Fruit fly (Drosophila melanogaster) whole organism, embryonic: Measurements from ENCODE around the gene CG9522.

Experiments used
- Awh ChIP-seq: fragments of 200-800 bp; sonication (Bioruptor generic); IDR thresholded peaks from 2 replicates; pipeline ENCODE4, ENCODE4 v1.3.6; 2022; ENCODE audit warnings: missing biosample characterization, missing genetic modification characterization
- Blimp-1 ChIP-seq: fragments of 200-800 bp; sonication (Bioruptor generic); optimal IDR thresholded peaks from 3 replicates; lab custom pipeline; 2018; ENCODE audit warnings: missing biosample characterization, missing genetic modification characterization, mild to moderate bottlenecking, moderate library complexity, missing genetic modification reagents
- CG13123 ChIP-seq: fragments of 200-800 bp; sonication (Bioruptor generic); optimal IDR thresholded peaks from 2 replicates; lab custom pipeline; 2016; ENCODE audit warnings: missing biosample characterization, missing genetic modification characterization
- CG15073 ChIP-seq: fragments of 200-800 bp; sonication (Bioruptor generic); optimal IDR thresholded peaks from 2 replicates; lab custom pipeline; 2016; ENCODE audit warnings: missing biosample characterization, missing genetic modification characterization
- CG16813 ChIP-seq: fragments of 200-800 bp; sonication (Bioruptor generic); IDR thresholded peaks from 3 replicates; pipeline ENCODE4 v1.3.6; 2022; ENCODE audit warnings: missing biosample characterization, missing genetic modification characterization; ENCODE audit not compliant: partially characterized antibody
- CG17612 ChIP-seq: fragments of 200-800 bp; sonication (Bioruptor generic); IDR thresholded peaks from 2 replicates; pipeline ENCODE4 v1.3.6; 2022; ENCODE audit warnings: missing biosample characterization, missing genetic modification characterization
- CG18011 ChIP-seq: fragments of 200-800 bp; sonication (Bioruptor generic); optimal IDR thresholded peaks from 2 replicates; lab custom pipeline; 2017; ENCODE audit warnings: missing biosample characterization, missing genetic modification characterization, mild to moderate bottlenecking, moderate library complexity, missing genotype
- CG18262 ChIP-seq: fragments of 200-800 bp; optimal IDR thresholded peaks from 3 replicates; lab custom pipeline; 2019; ENCODE audit warnings: missing biosample characterization, mild to moderate bottlenecking, missing genetic modification characterization, moderate library complexity
- CG2129 ChIP-seq: fragments of 200-800 bp; sonication (Bioruptor generic); IDR thresholded peaks from 2 replicates; pipeline ENCODE4 v1.3.6; 2022; ENCODE audit warnings: missing biosample characterization, missing genetic modification characterization; ENCODE audit not compliant: partially characterized antibody
- CG2678 ChIP-seq: fragments of 200-800 bp; sonication (Bioruptor generic); optimal IDR thresholded peaks from 3 replicates; lab custom pipeline; 2019; ENCODE audit warnings: missing biosample characterization, mild to moderate bottlenecking, missing genetic modification characterization, moderate library complexity
- CG2875 ChIP-seq: fragments of 200-800 bp; sonication (Bioruptor generic); optimal IDR thresholded peaks from 2 replicates; lab custom pipeline; 2017; ENCODE audit warnings: missing biosample characterization, mild to moderate bottlenecking, missing genetic modification characterization, missing genetic modification reagents
- CG33213 ChIP-seq: fragments of 200-800 bp; sonication (Bioruptor generic); optimal IDR thresholded peaks from 3 replicates; lab custom pipeline; 2016; ENCODE audit warnings: missing biosample characterization, missing genetic modification characterization
- CG4328 ChIP-seq: fragments of 200-800 bp; sonication (Bioruptor generic); optimal IDR thresholded peaks from 3 replicates; lab custom pipeline; 2017; ENCODE audit warnings: missing biosample characterization, missing genetic modification reagents, missing genetic modification characterization
- CG4360 ChIP-seq: fragments of 200-800 bp; sonication (Bioruptor generic); IDR thresholded peaks from 2 replicates; pipeline ENCODE4 v1.3.6; 2022; ENCODE audit warnings: missing biosample characterization, missing genetic modification characterization
- CG6765 ChIP-seq: fragments of 200-800 bp; sonication (Bioruptor generic); optimal IDR thresholded peaks from 3 replicates; lab custom pipeline; 2017; ENCODE audit warnings: missing biosample characterization, mild to moderate bottlenecking, missing genetic modification characterization
- CG7271 ChIP-seq: fragments of 200-800 bp; sonication (Bioruptor generic); optimal IDR thresholded peaks from 2 replicates; lab custom pipeline; 2018; ENCODE audit warnings: missing biosample characterization, mild to moderate bottlenecking, missing genetic modification characterization, moderate library complexity
- CG7963 ChIP-seq: fragments of 200-800 bp; sonication (Bioruptor generic); IDR thresholded peaks from 3 replicates; pipeline ENCODE4 v1.3.6; 2022; ENCODE audit warnings: missing biosample characterization, missing genetic modification characterization; ENCODE audit not compliant: partially characterized antibody
- CTCF ChIP-seq: fragments of 200-800 bp; sonication (Bioruptor generic); optimal IDR thresholded peaks from 2 replicates; lab custom pipeline; 2017; ENCODE audit warnings: missing biosample characterization, mild to moderate bottlenecking, missing genetic modification characterization, moderate library complexity
- Dbx ChIP-seq: fragments of 200-800 bp; sonication (Bioruptor generic); IDR thresholded peaks from 3 replicates; pipeline ENCODE4 v1.3.6; 2022; ENCODE audit warnings: missing biosample characterization, missing genetic modification characterization
- Dref ChIP-seq: fragments of 200-800 bp; sonication (Bioruptor generic); IDR thresholded peaks from 2 replicates; pipeline ENCODE4 v1.3.6; 2022; ENCODE audit warnings: missing biosample characterization, missing genetic modification characterization
- HHEX ChIP-seq: fragments of 200-800 bp; sonication (Bioruptor generic); optimal IDR thresholded peaks from 3 replicates; lab custom pipeline; 2017; ENCODE audit warnings: missing biosample characterization, mild to moderate bottlenecking, missing genetic modification characterization, missing genetic modification reagents
- HLH4C ChIP-seq: fragments of 200-800 bp; sonication (Bioruptor generic); IDR thresholded peaks from 3 replicates; pipeline ENCODE4 v1.3.6; 2022; ENCODE audit warnings: missing biosample characterization, missing genetic modification characterization; ENCODE audit not compliant: partially characterized antibody
- Hmx ChIP-seq: fragments of 200-800 bp; sonication (Bioruptor generic); optimal IDR thresholded peaks from 2 replicates; lab custom pipeline; 2016; ENCODE audit warnings: missing biosample characterization, missing genetic modification characterization
- Hr78 ChIP-seq, 2 experiments: fragments of 200-800 bp in 1 of 2; fragments of >200 bp in 1 of 2; sonication (Bioruptor generic) in 1 of 2; optimal IDR thresholded peaks; 2 replicates each; lab custom pipeline; 2017 to 2019; ENCODE audit warnings: missing biosample characterization in 2 of 2, missing genetic modification characterization in 2 of 2, mild to moderate bottlenecking in 1 of 2, moderate library complexity in 1 of 2
- MESR4 ChIP-seq: fragments of 200-800 bp; sonication (Bioruptor generic); optimal IDR thresholded peaks from 2 replicates; lab custom pipeline; 2018; ENCODE audit warnings: missing biosample characterization, mild to moderate bottlenecking, missing genetic modification characterization, moderate library complexity
- Med ChIP-seq: fragments of 200-800 bp; sonication (Bioruptor generic); peaks from one replicate; lab custom pipeline; 2016; ENCODE audit warnings: missing biosample characterization, missing genetic modification characterization, mild to moderate bottlenecking, inconsistent platforms, moderate library complexity
- Opbp ChIP-seq: fragments of 200-800 bp; sonication (Bioruptor generic); IDR thresholded peaks from 3 replicates; pipeline ENCODE4 v1.3.6; 2022; ENCODE audit warnings: missing biosample characterization, missing genetic modification characterization; ENCODE audit not compliant: partially characterized antibody
- Ptx1 ChIP-seq: fragments of 200-800 bp; sonication (Bioruptor generic); IDR thresholded peaks from 2 replicates; pipeline ENCODE4 v1.3.6; 2022; ENCODE audit warnings: missing biosample characterization, missing genetic modification characterization
- Scr ChIP-seq: fragments of 200-800 bp; sonication (Bioruptor generic); IDR thresholded peaks from 2 replicates; pipeline ENCODE4 v1.3.6; 2022; ENCODE audit warnings: missing biosample characterization, missing genetic modification characterization; ENCODE audit not compliant: partially characterized antibody
- ash1 ChIP-seq: fragments of 200-800 bp; sonication (Bioruptor generic); optimal IDR thresholded peaks from 2 replicates; lab custom pipeline; 2018; ENCODE audit warnings: missing biosample characterization, mild to moderate bottlenecking, missing genetic modification characterization
- bbx ChIP-seq: fragments of 200-800 bp; sonication (Bioruptor generic); IDR thresholded peaks from 2 replicates; pipeline ENCODE4 v1.3.6; 2022; ENCODE audit warnings: missing biosample characterization, missing genetic modification characterization; ENCODE audit not compliant: partially characterized antibody
- bcd ChIP-seq: fragments of 200-800 bp; sonication (Bioruptor generic); optimal IDR thresholded peaks from 2 replicates; lab custom pipeline; 2017; ENCODE audit warnings: missing biosample characterization, mild to moderate bottlenecking, missing genetic modification characterization
- hbn ChIP-seq: fragments of 200-800 bp; sonication (Bioruptor generic); IDR thresholded peaks from 2 replicates; pipeline ENCODE4 v1.3.6; 2022; ENCODE audit warnings: missing biosample characterization, missing genetic modification characterization; ENCODE audit not compliant: partially characterized antibody
- jing ChIP-seq: fragments of 200-800 bp; sonication (Bioruptor generic); optimal IDR thresholded peaks from 2 replicates; lab custom pipeline; 2018; ENCODE audit warnings: missing biosample characterization, mild to moderate bottlenecking, missing genetic modification characterization
- knrl ChIP-seq: fragments of 200-800 bp; sonication (Bioruptor generic); IDR thresholded peaks from 3 replicates; pipeline ENCODE4 v1.3.6; 2022; ENCODE audit warnings: missing biosample characterization, missing genetic modification characterization; ENCODE audit not compliant: partially characterized antibody
- lab ChIP-seq: fragments of 200-800 bp; sonication (Bioruptor generic); optimal IDR thresholded peaks from 3 replicates; lab custom pipeline; 2017; ENCODE audit warnings: missing biosample characterization, missing genetic modification characterization, mild to moderate bottlenecking, moderate library complexity, missing genetic modification reagents
- nau ChIP-seq: fragments of 200-800 bp; sonication (Bioruptor generic); optimal IDR thresholded peaks from 3 replicates; lab custom pipeline; 2017; ENCODE audit warnings: missing biosample characterization, mild to moderate bottlenecking, missing genetic modification characterization, missing genetic modification reagents
- nerfin-2 ChIP-seq: fragments of 200-800 bp; sonication (Bioruptor generic); IDR thresholded peaks from 2 replicates; pipeline ENCODE4 v1.3.6; 2022; ENCODE audit warnings: missing biosample characterization, missing genetic modification characterization; ENCODE audit not compliant: partially characterized antibody
- pros ChIP-seq: fragments of 200-800 bp; sonication (Bioruptor generic); optimal IDR thresholded peaks from 3 replicates; lab custom pipeline; 2019; ENCODE audit warnings: missing biosample characterization, mild to moderate bottlenecking, missing genetic modification characterization, moderate library complexity
- pum ChIP-seq: fragments of 200-800 bp; sonication (Bioruptor generic); optimal IDR thresholded peaks from 2 replicates; lab custom pipeline; 2016; ENCODE audit warnings: missing biosample characterization, missing genetic modification characterization
- ranshi ChIP-seq: fragments of 200-800 bp; sonication (Bioruptor generic); IDR thresholded peaks from 2 replicates; pipeline ENCODE4 v1.3.6; 2022; ENCODE audit warnings: missing biosample characterization, missing genetic modification characterization
- sima ChIP-seq: fragments of 200-800 bp; sonication (Bioruptor generic); optimal IDR thresholded peaks from 2 replicates; lab custom pipeline; 2016; ENCODE audit warnings: missing biosample characterization, missing genetic modification characterization
- sna ChIP-seq: fragments of 200-800 bp; sonication (Bioruptor generic); IDR thresholded peaks from 2 replicates; pipeline ENCODE4 v1.3.6; 2022; ENCODE audit warnings: missing biosample characterization, missing genetic modification characterization; ENCODE audit not compliant: partially characterized antibody
- stwl ChIP-seq: fragments of 200-800 bp; sonication (Bioruptor generic); optimal IDR thresholded peaks from 3 replicates; lab custom pipeline; 2018; ENCODE audit warnings: missing biosample characterization, mild to moderate bottlenecking, missing genetic modification characterization, moderate library complexity
- tll ChIP-seq, 2 experiments: fragments of 200-800 bp in 1 of 2; fragments of >200 bp in 1 of 2; sonication (Bioruptor generic) in 1 of 2; optimal IDR thresholded peaks; 2 replicates each; lab custom pipeline; 2017 to 2019; ENCODE audit warnings: missing biosample characterization in 2 of 2, missing genetic modification characterization in 2 of 2, mild to moderate bottlenecking in 1 of 2, moderate library complexity in 1 of 2
- tna ChIP-seq: fragments of 200-800 bp; sonication (Bioruptor generic); IDR thresholded peaks from 2 replicates; pipeline ENCODE4 v1.3.6; 2022; ENCODE audit warnings: missing biosample characterization, missing genetic modification characterization; ENCODE audit not compliant: partially characterized antibody
- trem ChIP-seq: fragments of 200-800 bp; optimal IDR thresholded peaks from 3 replicates; lab custom pipeline; 2019; ENCODE audit warnings: missing biosample characterization, mild to moderate bottlenecking, missing genetic modification characterization, moderate library complexity
- unc-4 ChIP-seq: fragments of 200-800 bp; sonication (Bioruptor generic); IDR thresholded peaks from 2 replicates; pipeline ENCODE4 v1.3.6; 2022; ENCODE audit warnings: missing biosample characterization, missing genetic modification characterization; ENCODE audit not compliant: partially characterized antibody
- usp ChIP-seq: fragments of >200 bp; optimal IDR thresholded peaks from 2 replicates; lab custom pipeline; 2017; ENCODE audit warnings: missing biosample characterization, missing genetic modification characterization

The CG9522 gene

DNA sequence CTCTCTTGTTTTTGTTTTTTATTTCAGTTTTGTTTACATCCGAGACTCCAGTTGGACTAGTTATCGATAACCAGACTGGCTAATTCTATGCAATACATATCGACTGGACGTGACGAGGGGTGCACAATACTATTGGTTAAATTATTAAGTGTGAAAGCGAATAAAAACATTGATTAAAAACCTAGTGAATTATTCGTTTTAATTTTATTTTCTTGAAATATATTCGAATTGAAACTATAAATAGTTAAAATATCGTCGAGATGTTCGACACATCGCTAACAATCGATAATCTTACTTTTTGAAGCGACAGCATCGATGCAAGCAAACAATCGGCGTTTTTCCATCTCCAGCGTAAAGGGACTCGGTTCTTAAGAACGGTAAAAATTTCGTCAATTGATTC is 9.6 kb downstream of the CG9522 start, which contains the start of the genes CG32590 and Flo2 (continued):
- TF ChIP-seq CG18011 (GFP tag; lab: Kevin White, UChicago) = peak; percentile 64
- no peak for TF ChIP-seq nau
- TF ChIP-seq Scr (GFP tag; lab: Robert Waterston, UW) = peak; percentile 98
- peak; percentile 99 for TF ChIP-seq sna
- no peak for TF ChIP-seq pros (GFP tag; lab: Kevin White, UChicago)
- peak; percentile 92 for TF ChIP-seq CG2129 (GFP tag; lab: Robert Waterston, UW)
- TF ChIP-seq CG6765 (GFP tag; lab: Kevin White, UChicago) = no peak
- TF ChIP-seq Ptx1 = peak; percentile 84
- TF ChIP-seq ash1 = no peak
- no peak for TF ChIP-seq CG2875 (GFP tag; lab: Kevin White, UChicago)
- no peak for TF ChIP-seq Hmx (GFP tag; lab: Kevin White, UChicago)
- no peak for TF ChIP-seq CG4360 (GFP tag; lab: Robert Waterston, UW)
- TF ChIP-seq sima (GFP tag; lab: Kevin White, UChicago) = no peak
- TF ChIP-seq CG13123 = peak; percentile 31
- TF ChIP-seq CG7271 (tag; lab: Kevin White, UChicago) = peak; percentile 15
- peak; percentile 81 for TF ChIP-seq ranshi
- TF ChIP-seq CG15073 (GFP tag; lab: Kevin White, UChicago) = no peak
- TF ChIP-seq usp (GFP tag; lab: Kevin White, UChicago) = no peak
- TF ChIP-seq Hr78 (GFP tag; optimal IDR thresholded peaks at IDR 0.05; lab: Kevin White, UChicago) = no peak
- peak; percentile 45 for TF ChIP-seq CG33213 (GFP tag; lab: Kevin White, UChicago)
- TF ChIP-seq CG17612 (GFP tag; lab: Robert Waterston, UW) = 0 out of 2 replicates have a peak, but pooled peaks have one; percentile 28
- peak; percentile 59 for TF ChIP-seq Blimp-1
- peak; percentile 57 for TF ChIP-seq HHEX (GFP tag; lab: Kevin White, UChicago)
- TF ChIP-seq trem (tag; lab: Kevin White, UChicago) = peak; percentile 63
- peak; percentile 34 for TF ChIP-seq bcd (GFP tag; lab: Kevin White, UChicago)
- peak; percentile 94 for TF ChIP-seq Dbx (GFP tag; lab: Robert Waterston, UW)
- peak; percentile 74 for TF ChIP-seq pum (GFP tag; lab: Kevin White, UChicago)
- TF ChIP-seq, all 482 proteins: peak for 361

DNA sequence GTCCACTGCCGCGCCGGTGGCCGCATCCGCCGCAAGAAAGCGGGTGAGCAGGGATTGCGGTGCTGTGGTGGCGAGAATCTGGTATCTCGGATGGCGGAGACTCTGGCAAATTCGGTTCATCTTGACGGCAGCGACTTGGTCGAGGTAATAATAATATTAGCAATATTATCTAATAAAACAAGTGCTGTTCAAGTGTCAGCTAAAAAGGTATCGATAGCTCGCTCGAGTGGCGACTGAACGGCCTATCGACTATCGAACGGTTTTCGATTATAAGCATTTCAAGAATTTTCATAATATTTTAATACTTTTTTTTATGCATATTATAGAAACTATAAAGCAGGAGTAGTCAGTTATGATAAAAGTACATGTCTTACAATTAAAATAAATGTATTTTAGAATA is 10.6 kb downstream of the CG9522 start, which contains the start of gene Grx5:
TSS of gene Grx5 (minus strand) at position 216 of the 400 bp plus-strand sequence.
- TF ChIP-seq CG7963 (GFP tag; lab: Robert Waterston, UW) (peak; percentile 48; the same call in 1 of the 3 replicates), CG18262 (no peak), stwl (tag; lab: Kevin White, UChicago) (peak; percentile 2), jing (no peak), lab (GFP tag; lab: Kevin White, UChicago) (no peak), Opbp (GFP tag; lab: Robert Waterston, UW) (peak; percentile 61; the same call in 2 of the 3 replicates), unc-4 (peak; percentile 69), knrl (peak; percentile 47; the same call in 2 of the 3 replicates), hbn (GFP tag; lab: Robert Waterston, UW) (peak; percentile 61), CG2678 (tag; lab: Kevin White, UChicago) (no peak), tll (GFP tag; optimal IDR thresholded peaks at IDR 0.05; lab: Kevin White, UChicago) (no peak), MESR4 (GFP tag; lab: Kevin White, UChicago) (peak; percentile 73), Dref (GFP tag; lab: Robert Waterston, UW) (peak; percentile 70), nerfin-2 (peak; percentile 55; the same call in 1 of the 2 replicates), Med (no peak), CG16813 (GFP tag; lab: Robert Waterston, UW) (peak; percentile 60), tna (GFP tag; lab: Robert Waterston, UW) (peak; percentile 52), bbx (0 out of 2 replicates have a peak, but pooled peaks have one; percentile 56), CTCF (GFP tag; lab: Kevin White, UChicago) (no peak), HLH4C (peak; percentile 61; the same call in 1 of the 3 replicates), CG4328 (GFP tag; lab: Kevin White, UChicago) (no peak), Awh (no peak)
